Worm (Caenorhabditis elegans) whole organism, young adult: ENCODE data around the gene btb-12.
A peak's percentile ranks its signal among the peaks of the same experiment; 100 is the strongest.
"Not testable (repeated sequence)": the region's sequence is repeated elsewhere in the genome, so short reads cannot be mapped to it uniquely, and the experiment has no call there.

ENCODE experiments used
- C17E4.6 ChIP-seq: fragments of 200-800 bp; sonication (Bioruptor generic); IDR thresholded peaks from 2 replicates; pipeline ENCODE4 v1.3.6; 2022; ENCODE audit warnings: missing genetic modification reagents, missing genetic modification characterization, missing compliant biosample characterization
- D2030.7 ChIP-seq: fragments of 200-800 bp; sonication (Bioruptor generic); IDR thresholded peaks from 2 replicates; pipeline ENCODE4 v1.3.6; 2022; ENCODE audit warnings: missing genetic modification reagents, missing genetic modification characterization, missing compliant biosample characterization
- T07F8.4 ChIP-seq: sonication (generic microtip); optimal IDR thresholded peaks from 2 replicates; lab custom pipeline; 2016; ENCODE audit warnings: mild to moderate bottlenecking, missing genetic modification characterization, moderate library complexity, missing compliant biosample characterization
- Y95B8A.8 ChIP-seq: fragments of 200-800 bp; sonication (Bioruptor generic); IDR thresholded peaks from 2 replicates; pipeline ENCODE4 v1.3.6; 2022; ENCODE audit warnings: missing genetic modification reagents, missing genetic modification characterization, missing compliant biosample characterization
- atf-7 ChIP-seq: sonication (generic microtip); optimal IDR thresholded peaks from 2 replicates; lab custom pipeline; 2017; ENCODE audit warnings: mild to moderate bottlenecking, missing genetic modification characterization, missing compliant biosample characterization
- attf-6 ChIP-seq: fragments of 200-800 bp; sonication (Bioruptor generic); IDR thresholded peaks from 2 replicates; pipeline ENCODE4 v1.3.6; 2022; ENCODE audit warnings: missing genetic modification reagents, missing genetic modification characterization, missing compliant biosample characterization
- bed-1 ChIP-seq: fragments of 200-800 bp; sonication (Bioruptor generic); IDR thresholded peaks from 2 replicates; pipeline ENCODE4 v1.3.6; 2022; ENCODE audit warnings: missing genetic modification reagents, missing genetic modification characterization, missing compliant biosample characterization
- bed-2 ChIP-seq: fragments of 200-800 bp; sonication (Bioruptor generic); IDR thresholded peaks from 2 replicates; pipeline ENCODE4 v1.3.6; 2022; ENCODE audit warnings: missing genetic modification reagents, missing genetic modification characterization, missing compliant biosample characterization
- ceh-100 ChIP-seq: fragments of 200-800 bp; sonication (Bioruptor generic); IDR thresholded peaks from 2 replicates; pipeline ENCODE4 v1.3.6; 2022; ENCODE audit warnings: missing genetic modification reagents, missing genetic modification characterization, missing compliant biosample characterization
- ceh-27 ChIP-seq: fragments of 200-800 bp; sonication (Bioruptor generic); optimal IDR thresholded peaks from 2 replicates; lab custom pipeline; 2018; ENCODE audit warnings: mild to moderate bottlenecking, missing genetic modification characterization, moderate library complexity, missing compliant biosample characterization
- ceh-58 ChIP-seq: fragments of 200-800 bp; sonication (Bioruptor generic); IDR thresholded peaks from 2 replicates; pipeline ENCODE4 v1.3.6; 2022; ENCODE audit warnings: missing genetic modification characterization, missing compliant biosample characterization
- ceh-79 ChIP-seq: sonication (generic microtip); optimal IDR thresholded peaks from 2 replicates; lab custom pipeline; 2017; ENCODE audit warnings: mild to moderate bottlenecking, missing genetic modification characterization, missing compliant biosample characterization
- dpl-1 ChIP-seq: fragments of 150-350 bp; optimal IDR thresholded peaks from 2 replicates; lab custom pipeline; 2014; ENCODE audit warnings: missing biosample characterization, missing genetic modification reagents, missing genetic modification characterization
- egl-18 ChIP-seq: fragments of 200-800 bp; sonication (Bioruptor generic); IDR thresholded peaks from 2 replicates; pipeline ENCODE4 v1.3.6; 2022; ENCODE audit warnings: missing genetic modification reagents, missing genetic modification characterization, missing compliant biosample characterization
- egl-44 ChIP-seq: fragments of 200-800 bp; sonication (Bioruptor generic); IDR thresholded peaks from 2 replicates; pipeline ENCODE4 v1.3.6; 2022; ENCODE audit warnings: missing genetic modification reagents, missing genetic modification characterization, missing compliant biosample characterization
- egrh-3 ChIP-seq: fragments of 200-800 bp; sonication (Bioruptor generic); IDR thresholded peaks from 2 replicates; pipeline ENCODE4 v1.3.6; 2022; ENCODE audit warnings: missing genetic modification reagents, missing genetic modification characterization, missing compliant biosample characterization
- gei-17 ChIP-seq: fragments of 200-800 bp; sonication (Bioruptor generic); optimal IDR thresholded peaks from 2 replicates; lab custom pipeline; 2018; ENCODE audit warnings: mild to moderate bottlenecking, missing genetic modification characterization, missing compliant biosample characterization
- hmg-1.2 ChIP-seq: fragments of 200-800 bp; sonication (Bioruptor generic); IDR thresholded peaks from 2 replicates; pipeline ENCODE4 v1.3.6; 2022; ENCODE audit warnings: missing genetic modification reagents, missing genetic modification characterization, missing compliant biosample characterization
- hrde-1 ChIP-seq: sonication (generic microtip); optimal IDR thresholded peaks from 2 replicates; lab custom pipeline; 2016; ENCODE audit warnings: missing genetic modification characterization, mild to moderate bottlenecking, missing compliant biosample characterization, moderate library complexity, missing genotype, missing genetic modification reagents, borderline replicate concordance
- let-526 ChIP-seq: fragments of 200-800 bp; sonication (Bioruptor generic); IDR thresholded peaks from 2 replicates; pipeline ENCODE4 v1.3.6; 2022; ENCODE audit warnings: missing genetic modification reagents, missing genetic modification characterization, missing compliant biosample characterization
- lin-26 ChIP-seq: fragments of 200-800 bp; sonication (Bioruptor generic); IDR thresholded peaks from 2 replicates; pipeline ENCODE4 v1.3.6; 2022; ENCODE audit warnings: missing genetic modification reagents, missing genetic modification characterization, missing compliant biosample characterization
- lsy-27 ChIP-seq: sonication (generic microtip); optimal IDR thresholded peaks from 2 replicates; lab custom pipeline; 2017; ENCODE audit warnings: missing genetic modification characterization, mild to moderate bottlenecking, missing compliant biosample characterization, antibody characterized with exemption, missing genotype, borderline replicate concordance; ENCODE audit not compliant: insufficient read depth
- mcd-1 ChIP-seq: fragments of 200-800 bp; sonication (Bioruptor generic); IDR thresholded peaks from 2 replicates; pipeline ENCODE4 v1.3.6; 2022; ENCODE audit warnings: missing genetic modification reagents, missing genetic modification characterization, missing compliant biosample characterization
- mes-4 ChIP-seq: sonication (generic microtip); optimal IDR thresholded peaks from 2 replicates; lab custom pipeline; 2016; ENCODE audit warnings: missing genotype, missing genetic modification characterization, missing compliant biosample characterization
- nfya-1 ChIP-seq: sonication (generic microtip); optimal IDR thresholded peaks from 2 replicates; lab custom pipeline; 2017; ENCODE audit warnings: antibody characterized with exemption, missing compliant biosample characterization, missing genetic modification characterization, borderline replicate concordance; ENCODE audit not compliant: insufficient read depth
- nhr-80 ChIP-seq: sonication (generic microtip); optimal IDR thresholded peaks from 2 replicates; lab custom pipeline; 2016; ENCODE audit warnings: missing genetic modification characterization, missing compliant biosample characterization
- nhr-90 ChIP-seq: sonication (generic microtip); optimal IDR thresholded peaks from 2 replicates; lab custom pipeline; 2016; ENCODE audit warnings: missing genotype, mild to moderate bottlenecking, missing genetic modification characterization, missing compliant biosample characterization
- pha-4 ChIP-seq: fragments of 150-350 bp; sonication (generic microtip); optimal IDR thresholded peaks from 2 replicates; lab custom pipeline; 2014; ENCODE audit warnings: missing biosample characterization, missing genetic modification reagents, missing genetic modification characterization
- rec-8 ChIP-seq, 2 experiments: sonication (generic microtip); optimal IDR thresholded peaks; 2 replicates each; lab custom pipeline; 2016; ENCODE audit warnings: mild to moderate bottlenecking in 2 of 2, missing genetic modification characterization in 2 of 2, missing genetic modification reagents in 2 of 2, missing genotype in 2 of 2, missing biosample characterization in 1 of 2, missing compliant biosample characterization in 1 of 2, moderate library complexity in 1 of 2
- snpc-1.1 ChIP-seq: sonication (generic microtip); optimal IDR thresholded peaks from 2 replicates; lab custom pipeline; 2017; ENCODE audit warnings: missing genetic modification characterization, mild to moderate bottlenecking, missing compliant biosample characterization, antibody characterized with exemption, moderate library complexity, missing genotype, missing genetic modification reagents; ENCODE audit not compliant: insufficient read depth
- somi-1 ChIP-seq: fragments of 200-800 bp; sonication (Bioruptor generic); optimal IDR thresholded peaks from 2 replicates; lab custom pipeline; 2018; ENCODE audit warnings: mild to moderate bottlenecking, missing genetic modification characterization, missing compliant biosample characterization
- tlf-1 ChIP-seq: fragments of 200-800 bp; sonication (Bioruptor generic); optimal IDR thresholded peaks from 2 replicates; lab custom pipeline; 2018; ENCODE audit warnings: mild to moderate bottlenecking, missing genetic modification characterization, missing compliant biosample characterization
- unc-62 ChIP-seq: fragments of 150-350 bp; optimal IDR thresholded peaks from 2 replicates; lab custom pipeline; 2014; ENCODE audit warnings: missing biosample characterization, missing genetic modification reagents, missing genetic modification characterization
- zim-3 ChIP-seq: sonication (generic microtip); optimal IDR thresholded peaks from 2 replicates; lab custom pipeline; 2017; ENCODE audit warnings: mild to moderate bottlenecking, missing genetic modification characterization, moderate library complexity, missing compliant biosample characterization
- ztf-25 ChIP-seq: fragments of 200-800 bp; sonication (Bioruptor generic); IDR thresholded peaks from 2 replicates; pipeline ENCODE4 v1.3.6; 2022; ENCODE audit warnings: missing genetic modification reagents, missing genetic modification characterization, missing compliant biosample characterization
- ztf-26 ChIP-seq: sonication (generic microtip); optimal IDR thresholded peaks from 2 replicates; lab custom pipeline; 2017; ENCODE audit warnings: missing genetic modification characterization, missing compliant biosample characterization

The btb-12 gene

ce11 chrII:1621795-1622194, 33.2 kb upstream of the btb-12 start:
- TF ChIP-seq nhr-80 (peak; percentile 5), ceh-58 (GFP tag; lab: Robert Waterston, UW) (no peak)
- TF ChIP-seq, all 124 proteins: peak for 1

DNA sequence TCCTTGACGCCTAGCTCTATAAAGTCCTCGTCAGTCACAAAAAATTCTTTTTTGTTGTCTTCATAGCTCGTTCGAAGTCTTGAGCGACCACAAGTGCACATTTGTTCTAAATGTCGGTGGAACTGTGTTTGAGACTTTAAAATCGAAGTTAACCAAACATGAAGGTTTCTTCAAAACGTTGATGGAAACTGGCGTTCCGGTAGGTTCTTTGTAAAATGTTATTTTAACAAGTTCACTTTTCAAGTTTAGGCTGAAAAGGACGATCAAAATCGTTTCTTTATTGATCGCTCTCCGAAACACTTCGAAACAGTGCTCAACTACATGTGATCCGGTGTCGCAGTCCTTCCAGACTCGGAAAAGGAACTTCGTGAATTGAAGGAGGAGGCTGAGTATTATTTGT, 30.4 kb upstream of the btb-12 start, which contains the start of gene fbxa-160:
Gene fbxa-160, minus strand, starts transcription at position 101 of the 400 bp plus-strand sequence.
- TF ChIP-seq pha-4 (tag; lab: Kevin White, UChicago) = no peak
- no peak for TF ChIP-seq mes-4
- no peak for TF ChIP-seq bed-2 (GFP tag; lab: Robert Waterston, UW)
- TF ChIP-seq rec-8 (tag; optimal IDR thresholded peaks at IDR 0.05; lab: Kevin White, UChicago) = no peak
- no peak for TF ChIP-seq dpl-1 (GFP tag; lab: Kevin White, UChicago)
- no peak for TF ChIP-seq nfya-1 (tag; lab: Kevin White, UChicago)
- TF ChIP-seq hmg-1.2 (GFP tag; lab: Robert Waterston, UW) = no peak
- no peak for TF ChIP-seq Y95B8A.8 (GFP tag; lab: Robert Waterston, UW)
- TF ChIP-seq T07F8.4 (tag; lab: Kevin White, UChicago) = no peak
- TF ChIP-seq hrde-1 (tag; lab: Kevin White, UChicago) = no peak
- TF ChIP-seq lsy-27 (tag; lab: Kevin White, UChicago) = no peak
- TF ChIP-seq egrh-3 (GFP tag; lab: Robert Waterston, UW) = no peak
- TF ChIP-seq ztf-25 (GFP tag; lab: Robert Waterston, UW) = no peak
- no peak for TF ChIP-seq ceh-79
- no peak for TF ChIP-seq zim-3 (tag; lab: Kevin White, UChicago)
- TF ChIP-seq C17E4.6 = no peak
- TF ChIP-seq ztf-26 (tag; lab: Kevin White, UChicago) = no peak
- TF ChIP-seq bed-1 = no peak
- no peak for TF ChIP-seq egl-18
- TF ChIP-seq ceh-27 (GFP tag; lab: Kevin White, UChicago) = no peak

- TF ChIP-seq egl-44 (GFP tag; lab: Robert Waterston, UW) = no peak
- no peak for TF ChIP-seq let-526 (GFP tag; lab: Robert Waterston, UW)
- no peak for TF ChIP-seq snpc-1.1 (tag; lab: Kevin White, UChicago)
- no peak for TF ChIP-seq nhr-90 (tag; lab: Kevin White, UChicago)
- TF ChIP-seq unc-62 (GFP tag; lab: Kevin White, UChicago) = no peak
- no peak for TF ChIP-seq lin-26
- no peak for TF ChIP-seq atf-7 (tag; lab: Kevin White, UChicago)
- TF ChIP-seq attf-6 (GFP tag; lab: Robert Waterston, UW) = no peak
- TF ChIP-seq gei-17 (GFP tag; lab: Kevin White, UChicago) = no peak
- no peak for TF ChIP-seq Y95B8A.8 (GFP tag; lab: Robert Waterston, UW)
- TF ChIP-seq rec-8 (tag; optimal IDR thresholded peaks at IDR 0.05; lab: Kevin White, UChicago) = no peak
- TF ChIP-seq somi-1 (GFP tag; lab: Kevin White, UChicago) = no peak
- TF ChIP-seq tlf-1 = no peak
- no peak for TF ChIP-seq mcd-1 (GFP tag; lab: Robert Waterston, UW)
Observed at ce11 chrII:1625666-1626065, 29.4 kb upstream of the btb-12 start, which contains the start of gene C08E3.14. Gene C08E3.14 (plus strand): TSS chrII:1625966.

DNA sequence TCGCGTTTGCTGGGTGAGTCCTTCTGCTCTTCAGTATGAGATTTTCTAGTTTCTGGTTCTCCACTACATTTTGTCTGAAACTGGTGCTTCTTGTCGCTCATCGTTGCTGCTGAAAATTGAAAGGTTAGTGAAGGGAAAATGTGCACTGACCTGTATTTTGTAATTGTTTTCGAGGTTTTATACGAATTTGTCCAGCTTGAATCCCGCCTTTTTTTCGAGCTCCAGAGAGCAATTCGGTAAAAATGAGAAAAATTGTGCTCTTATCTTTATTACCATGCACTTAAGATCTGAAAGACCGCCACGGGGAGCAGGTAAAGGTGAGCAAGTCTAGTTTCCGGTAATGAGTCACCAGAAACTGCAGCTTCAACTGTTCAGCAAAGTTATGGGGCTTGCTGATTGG, 27.2 kb upstream of the btb-12 start, which contains the start of gene C08E3.15:
Gene C08E3.15, minus strand, starts transcription at position 101 of the 400 bp plus-strand sequence.
- TF ChIP-seq ceh-58, ceh-100, D2030.7 (GFP tag; lab: Robert Waterston, UW): not testable (repeated sequence)
